Worm (Caenorhabditis elegans) whole organism, L2 larva: Measurements from ENCODE around the gene clec-78.

Experiments
- ama-1 ChIP-seq: fragments of 150-350 bp; optimal IDR thresholded peaks from 2 replicates; lab custom pipeline; 2018; ENCODE audit warnings: inconsistent platforms
- ceh-82 ChIP-seq: fragments of 150-350 bp; optimal IDR thresholded peaks from 2 replicates; lab custom pipeline; 2014; ENCODE audit warnings: missing biosample characterization, missing genetic modification characterization
- dmd-4 ChIP-seq: sonication (generic microtip); optimal IDR thresholded peaks from 2 replicates; lab custom pipeline; 2017; ENCODE audit warnings: missing biosample characterization, missing genetic modification characterization
- elt-3 ChIP-seq: sonication (generic microtip); optimal IDR thresholded peaks from 2 replicates; lab custom pipeline; 2017; ENCODE audit warnings: missing biosample characterization, missing genetic modification characterization
- nhr-25 ChIP-seq: fragments of 150-350 bp; sonication (generic microtip); optimal IDR thresholded peaks from 3 replicates; lab custom pipeline; 2014; ENCODE audit warnings: missing biosample characterization, missing genetic modification characterization
- sma-9 ChIP-seq, 2 experiments: fragments of 150-350 bp in 1 of 2; sonication (generic microtip) in 1 of 2; optimal IDR thresholded peaks; 2 replicates each; lab custom pipeline; 2014 to 2016; ENCODE audit warnings: missing genetic modification characterization in 2 of 2, mild to moderate bottlenecking in 1 of 2, missing biosample characterization in 1 of 2, missing compliant biosample characterization in 1 of 2, missing genetic modification reagents in 1 of 2, moderate library complexity in 1 of 2
- unc-62 ChIP-seq: fragments of 150-350 bp; optimal IDR thresholded peaks from 2 replicates; lab custom pipeline; 2014; ENCODE audit warnings: missing biosample characterization, missing genetic modification reagents, missing genetic modification characterization

DNA sequence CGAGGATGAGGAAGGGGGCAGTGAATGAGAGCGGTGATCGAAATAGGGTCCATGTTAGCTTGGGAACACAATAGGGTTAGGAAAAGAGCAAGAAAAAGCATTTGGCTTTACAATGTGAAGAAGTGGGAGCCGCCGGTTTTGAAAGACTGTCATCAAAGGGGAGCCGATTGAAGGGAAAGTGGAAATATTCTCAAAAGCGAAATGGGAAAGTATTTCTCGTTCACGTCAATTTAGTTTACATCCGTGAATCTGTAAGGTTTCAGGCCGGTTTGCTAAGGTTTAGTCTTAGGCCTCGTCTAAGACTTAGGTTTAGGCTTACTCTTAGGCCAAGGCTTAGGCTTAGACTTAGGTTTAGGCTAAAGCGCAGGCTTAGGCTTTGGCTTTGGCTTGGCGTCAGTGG lies 6.5 kb downstream of the clec-78 start, which contains the start of gene F47C12.7:
- no peak for TF ChIP-seq elt-3
- no peak for TF ChIP-seq sma-9 (GFP tag; optimal IDR thresholded peaks at IDR 0.05; lab: Kevin White, UChicago)
- TF ChIP-seq sma-9 (tag; optimal IDR thresholded peaks at IDR 0.05; lab: Kevin White, UChicago): no peak
- no peak for TF ChIP-seq ceh-82
- TF ChIP-seq unc-62 (GFP tag; lab: Kevin White, UChicago): no peak
- TF ChIP-seq nhr-25: no peak
- TF ChIP-seq ama-1 (lab: Kevin White, UChicago): no peak
- no peak for TF ChIP-seq dmd-4 (tag; lab: Kevin White, UChicago)
